Worm (Caenorhabditis elegans) whole organism, late embryonic: ENCODE measurements around the gene pap-2.

Experiments used
- ets-4 ChIP-seq: sonication (generic microtip); optimal IDR thresholded peaks from 2 replicates; lab custom pipeline; 2016; ENCODE audit warnings: missing genetic modification characterization, missing compliant biosample characterization
- fkh-10 ChIP-seq: fragments of 150-350 bp; optimal IDR thresholded peaks from 2 replicates; lab custom pipeline; 2014; ENCODE audit warnings: missing biosample characterization, missing genetic modification reagents, missing genetic modification characterization
- pag-3 ChIP-seq: sonication (generic microtip); optimal IDR thresholded peaks from 2 replicates; lab custom pipeline; 2016; ENCODE audit warnings: missing compliant biosample characterization, missing genetic modification characterization, borderline replicate concordance
- pha-4 ChIP-seq: fragments of 150-350 bp; optimal IDR thresholded peaks from 2 replicates; lab custom pipeline; 2018; ENCODE audit warnings: missing biosample characterization, missing genetic modification reagents, missing genetic modification characterization
- sox-4 ChIP-seq: sonication (generic microtip); optimal IDR thresholded peaks from 2 replicates; lab custom pipeline; 2017; ENCODE audit warnings: mild to moderate bottlenecking, missing genetic modification characterization, inconsistent platforms, missing compliant biosample characterization

DNA sequence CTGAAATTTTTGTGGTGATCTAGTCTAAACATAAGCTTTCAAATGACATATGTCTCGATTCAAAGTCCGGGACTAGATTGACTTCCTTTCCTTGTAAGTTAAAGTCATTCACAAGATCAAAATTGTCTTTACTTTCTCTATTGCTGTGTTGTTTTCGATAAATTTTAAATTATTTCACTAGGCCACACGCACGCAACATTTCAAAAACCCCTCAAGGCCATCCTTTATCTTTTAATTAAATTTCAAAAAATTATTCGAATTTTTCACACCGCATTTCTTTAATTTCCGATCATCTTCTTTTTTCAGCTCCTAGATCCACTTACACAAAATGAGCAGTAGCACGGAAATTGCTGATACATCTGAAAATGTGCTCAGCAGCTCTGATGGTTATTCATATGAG lies 27.1 kb upstream of the pap-2 start, which contains the start of gene ZK1307.7:
- no peak for TF ChIP-seq pag-3 (tag; lab: Kevin White, UChicago)
- TF ChIP-seq pha-4 (tag; lab: Kevin White, UChicago) = no peak
- no peak for TF ChIP-seq ets-4 (tag; lab: Kevin White, UChicago)
- no peak for TF ChIP-seq fkh-10 (GFP tag; lab: Kevin White, UChicago)
- TF ChIP-seq sox-4 (tag; lab: Kevin White, UChicago) = no peak
